Fruit fly (Drosophila melanogaster): ENCODE data around the gene CG43056.

Gene CG43056

dm6 chr2L:4448582-4449016, 11.0 kb downstream of the CG43056 start, which contains the start of gene MFS18 (continued):
- TF ChIP-seq brk (GFP tag; optimal IDR thresholded peaks at IDR 0.05) (no peak), lola (GFP tag; optimal IDR thresholded peaks at IDR 0.05) (no peak)

- TF ChIP-seq Dfd (GFP tag; optimal IDR thresholded peaks at IDR 0.05) (no peak), dl (GFP tag; optimal IDR thresholded peaks at IDR 0.05; ENCODE audit: insufficient read depth in 1 of 2, partially characterized antibody in 2 of 2) (no peak), ey (GFP tag; optimal IDR thresholded peaks at IDR 0.05) (no peak), sv (GFP tag; optimal IDR thresholded peaks at IDR 0.05) (no peak), HLH106 (tag; optimal IDR thresholded peaks at IDR 0.05) (no peak), dmrt93B (GFP tag; optimal IDR thresholded peaks at IDR 0.05) (no peak), lola (GFP tag; optimal IDR thresholded peaks at IDR 0.05) (no peak), Hnf4 (GFP tag; optimal IDR thresholded peaks at IDR 0.05) (no peak), CrebA (GFP tag; optimal IDR thresholded peaks at IDR 0.05; ENCODE audit: borderline replicate concordance) (no peak), h (GFP tag; optimal IDR thresholded peaks at IDR 0.05) (no peak), brk (GFP tag; optimal IDR thresholded peaks at IDR 0.05) (no peak), CG32264 (GFP tag; optimal IDR thresholded peaks at IDR 0.05) (no peak), Vsx2 (GFP tag; optimal IDR thresholded peaks at IDR 0.05; ENCODE audit: partially characterized antibody) (no peak)
These were observed 15.2 kb downstream of the CG43056 start, which contains the start of gene CG15439 for dm6 chr2L:4452798-4453197. TSS of gene CG15439 (minus strand) at chr2L:4453038.

- TF ChIP-seq Myc (optimal IDR thresholded peaks at IDR 0.05): peak; percentile 49
- no peak for TF ChIP-seq br (GFP tag; optimal IDR thresholded peaks at IDR 0.05)
- peak; percentile 15 for TF ChIP-seq rgr (GFP tag; optimal IDR thresholded peaks at IDR 0.05)
These were observed 16.6 kb downstream of the CG43056 start, which contains the start of the genes Secp43 and ND-B8 for dm6 chr2L:4454009-4454689. TSS of gene Secp43 (minus strand) at chr2L:4454453. TSS of gene ND-B8 (plus strand) at chr2L:4454626.

- TF ChIP-seq Sp1 (GFP tag; optimal IDR thresholded peaks at IDR 0.05) (peak; percentile 25), CrebA (GFP tag; optimal IDR thresholded peaks at IDR 0.05; ENCODE audit: borderline replicate concordance) (no peak), CG32264 (GFP tag; optimal IDR thresholded peaks at IDR 0.05) (no peak), Rel (GFP tag; optimal IDR thresholded peaks at IDR 0.05) (no peak), Rel (tag; optimal IDR thresholded peaks at IDR 0.05) (peak; percentile 26), sage (GFP tag; optimal IDR thresholded peaks at IDR 0.05) (no peak), br (GFP tag; optimal IDR thresholded peaks at IDR 0.05) (no peak), Dfd (GFP tag; optimal IDR thresholded peaks at IDR 0.05) (no peak), woc (GFP tag; optimal IDR thresholded peaks at IDR 0.05) (peak; percentile 56), Abd-B (GFP tag; optimal IDR thresholded peaks at IDR 0.05) (no peak)
These were observed 19.0 kb downstream of the CG43056 start, which contains the start of gene Gs1l for dm6 chr2L:4456539-4456994. TSS of gene Gs1l (minus strand) at chr2L:4456807.

dm6 chr2L:4458119-4459056, 20.8 kb downstream of the CG43056 start, which contains the start of gene RpL27A:
TSS of gene RpL27A (minus strand) at chr2L:4458364.
- TF ChIP-seq dmrt93B (GFP tag; optimal IDR thresholded peaks at IDR 0.05): peak; percentile 73
- peak in 1 of 2 experiments; percentile 67 for TF ChIP-seq foxo (GFP tag; optimal IDR thresholded peaks at IDR 0.05)
- TF ChIP-seq HLH106 (tag; optimal IDR thresholded peaks at IDR 0.05): peak; percentile 61
- peak; percentile 69 for TF ChIP-seq br (GFP tag; optimal IDR thresholded peaks at IDR 0.05)
- peak; percentile 17 for TF ChIP-seq ey (GFP tag; optimal IDR thresholded peaks at IDR 0.05)
- peak; percentile 78 for TF ChIP-seq N (GFP tag; optimal IDR thresholded peaks at IDR 0.05)
- no peak for TF ChIP-seq Jra (GFP tag; optimal IDR thresholded peaks at IDR 0.05)
- peak; percentile 76 for TF ChIP-seq CG9705 (GFP tag; optimal IDR thresholded peaks at IDR 0.05)
- TF ChIP-seq jim (GFP tag; optimal IDR thresholded peaks at IDR 0.05): no peak
- TF ChIP-seq h (GFP tag; optimal IDR thresholded peaks at IDR 0.05): peak; percentile 52
- TF ChIP-seq CrebA (GFP tag; optimal IDR thresholded peaks at IDR 0.05; ENCODE audit: borderline replicate concordance): no peak
- TF ChIP-seq Dif (GFP tag; optimal IDR thresholded peaks at IDR 0.05; ENCODE audit: partially characterized antibody): peak; percentile 45
- no peak for TF ChIP-seq Hr78 (GFP tag; optimal IDR thresholded peaks at IDR 0.05)
- no peak for TF ChIP-seq dsf (GFP tag; optimal IDR thresholded peaks at IDR 0.05; ENCODE audit: borderline replicate concordance)
- TF ChIP-seq dl (GFP tag; optimal IDR thresholded peaks at IDR 0.05; ENCODE audit: insufficient read depth in 1 of 2, partially characterized antibody in 2 of 2): no peak
- TF ChIP-seq psq (GFP tag; optimal IDR thresholded peaks at IDR 0.05): peak; percentile 41
- peak; percentile 40 for TF ChIP-seq Myc (optimal IDR thresholded peaks at IDR 0.05)
- peak; percentile 92 for TF ChIP-seq Hr83 (GFP tag; optimal IDR thresholded peaks at IDR 0.05; ENCODE audit: poor library complexity, severe bottlenecking)
- no peak for TF ChIP-seq lola (GFP tag; optimal IDR thresholded peaks at IDR 0.05)
- TF ChIP-seq rgr (GFP tag; optimal IDR thresholded peaks at IDR 0.05): peak; percentile 87
- no peak for TF ChIP-seq usp (GFP tag; optimal IDR thresholded peaks at IDR 0.05)
- TF ChIP-seq OdsH (GFP tag; optimal IDR thresholded peaks at IDR 0.05): peak; percentile 19
- peak; percentile 56 for TF ChIP-seq sv (GFP tag; optimal IDR thresholded peaks at IDR 0.05)
- TF ChIP-seq fru (GFP tag; optimal IDR thresholded peaks at IDR 0.05): peak; percentile 20
- TF ChIP-seq CG32264 (GFP tag; optimal IDR thresholded peaks at IDR 0.05): no peak
- TF ChIP-seq Sp1 (GFP tag; optimal IDR thresholded peaks at IDR 0.05): peak; percentile 85
- TF ChIP-seq Rel (GFP tag; optimal IDR thresholded peaks at IDR 0.05): no peak
- TF ChIP-seq Rel (tag; optimal IDR thresholded peaks at IDR 0.05): peak; percentile 57

All from whole organism, wandering third instar larva.